Worm (Caenorhabditis elegans): Measurements from ENCODE around the gene R01H2.1.

The R01H2.1 gene

DNA sequence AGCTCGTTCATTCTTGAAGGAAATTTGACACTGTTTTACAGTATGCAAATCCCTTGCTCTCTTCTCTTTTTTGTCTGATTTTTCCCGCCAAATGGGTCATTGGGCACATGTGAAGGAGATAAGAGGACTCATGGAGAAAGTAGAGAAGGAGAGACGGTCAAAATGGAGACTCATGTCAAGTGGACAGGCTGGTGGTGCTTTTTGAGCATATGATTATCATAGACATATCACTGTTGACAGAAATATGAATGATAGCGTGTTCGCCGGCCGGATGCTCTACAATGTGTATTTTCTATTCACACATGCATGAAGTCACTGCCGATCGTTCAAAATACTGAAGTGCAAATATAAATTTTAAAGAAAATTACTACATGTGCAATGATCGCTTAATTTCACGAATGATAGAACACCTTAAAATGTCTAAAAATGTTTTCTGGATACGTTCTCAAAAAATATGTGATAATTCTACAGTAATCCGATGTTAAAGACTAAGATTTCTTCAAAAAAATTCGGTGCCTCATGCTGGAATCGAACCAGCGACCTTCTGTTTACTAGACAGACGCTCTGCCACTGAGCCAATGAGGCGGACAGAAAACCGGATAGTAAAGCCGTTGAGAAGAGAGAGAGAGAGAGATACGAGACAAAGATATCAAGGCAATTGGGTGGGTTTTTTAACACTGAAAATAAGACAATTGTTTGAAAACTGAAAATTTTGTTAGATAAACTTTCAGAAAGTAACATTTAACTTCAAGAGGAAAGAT is 32.5 kb upstream of the R01H2.1 start:
- TF ChIP-seq tbx-37 (GFP tag; conservative IDR thresholded peaks at IDR 0.05): 0 out of 2 replicates have a peak, but pooled peaks have one; percentile 41
- no peak for TF ChIP-seq ama-1 (optimal IDR thresholded peaks at IDR 0.05)
- peak; percentile 27 for TF ChIP-seq hmbx-1 (tag; optimal IDR thresholded peaks at IDR 0.05)
- TF ChIP-seq aly-1 (tag; optimal IDR thresholded peaks at IDR 0.05): peak; percentile 4
- TF ChIP-seq tra-4 (tag; optimal IDR thresholded peaks at IDR 0.05): no peak
- TF ChIP-seq sea-1 (GFP tag; conservative IDR thresholded peaks at IDR 0.05): peak; percentile 61; the same call in 1 of the 2 replicates
- peak; percentile 44 for TF ChIP-seq ceh-13 (GFP tag; optimal IDR thresholded peaks at IDR 0.05)
- TF ChIP-seq ceh-36 (tag; optimal IDR thresholded peaks at IDR 0.05): peak; percentile 62
- no peak for TF ChIP-seq B0310.2 (tag; optimal IDR thresholded peaks at IDR 0.05)
- TF ChIP-seq scrt-1 (GFP tag; IDR thresholded peaks at IDR 0.05): peak; percentile 50; the same call in 1 of the 2 replicates
- TF ChIP-seq flt-1 (GFP tag; IDR thresholded peaks at IDR 0.05): peak; percentile 71
- TF ChIP-seq tbx-11 (GFP tag; IDR thresholded peaks at IDR 0.05): peak; percentile 62
- TF ChIP-seq hnd-1 (tag; optimal IDR thresholded peaks at IDR 0.05): peak; percentile 43
- TF ChIP-seq pes-1 (GFP tag; IDR thresholded peaks at IDR 0.05): peak; percentile 85
- TF ChIP-seq ets-7 (tag; optimal IDR thresholded peaks at IDR 0.05): no peak
- peak; percentile 14 for TF ChIP-seq F13C5.2 (tag; optimal IDR thresholded peaks at IDR 0.05)
- TF ChIP-seq hmg-4 (GFP tag; optimal IDR thresholded peaks at IDR 0.05): peak; percentile 62

DNA sequence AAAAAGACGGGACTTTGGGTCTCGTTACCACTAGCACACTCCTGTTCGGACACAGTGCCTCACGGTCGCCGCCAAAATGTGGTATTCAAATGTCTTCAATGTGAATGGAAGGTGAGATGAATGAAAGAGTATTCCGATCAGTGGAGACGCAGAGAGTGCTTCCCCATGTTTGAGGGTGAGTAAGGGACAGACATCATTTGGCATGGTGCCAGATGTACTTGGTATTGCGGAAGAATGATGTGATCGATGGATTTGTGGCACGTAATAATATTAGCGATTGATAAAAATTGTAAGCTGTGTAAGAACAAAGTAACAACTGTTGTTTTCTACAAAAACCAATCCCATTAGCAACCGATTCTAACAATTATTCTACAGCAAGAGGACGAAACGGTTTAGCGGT is 30.6 kb upstream of the R01H2.1 start:
- TF ChIP-seq tbx-11 (GFP tag; IDR thresholded peaks at IDR 0.05) (no peak), tra-4 (tag; optimal IDR thresholded peaks at IDR 0.05) (no peak), tbx-37 (GFP tag; conservative IDR thresholded peaks at IDR 0.05) (no peak)

DNA sequence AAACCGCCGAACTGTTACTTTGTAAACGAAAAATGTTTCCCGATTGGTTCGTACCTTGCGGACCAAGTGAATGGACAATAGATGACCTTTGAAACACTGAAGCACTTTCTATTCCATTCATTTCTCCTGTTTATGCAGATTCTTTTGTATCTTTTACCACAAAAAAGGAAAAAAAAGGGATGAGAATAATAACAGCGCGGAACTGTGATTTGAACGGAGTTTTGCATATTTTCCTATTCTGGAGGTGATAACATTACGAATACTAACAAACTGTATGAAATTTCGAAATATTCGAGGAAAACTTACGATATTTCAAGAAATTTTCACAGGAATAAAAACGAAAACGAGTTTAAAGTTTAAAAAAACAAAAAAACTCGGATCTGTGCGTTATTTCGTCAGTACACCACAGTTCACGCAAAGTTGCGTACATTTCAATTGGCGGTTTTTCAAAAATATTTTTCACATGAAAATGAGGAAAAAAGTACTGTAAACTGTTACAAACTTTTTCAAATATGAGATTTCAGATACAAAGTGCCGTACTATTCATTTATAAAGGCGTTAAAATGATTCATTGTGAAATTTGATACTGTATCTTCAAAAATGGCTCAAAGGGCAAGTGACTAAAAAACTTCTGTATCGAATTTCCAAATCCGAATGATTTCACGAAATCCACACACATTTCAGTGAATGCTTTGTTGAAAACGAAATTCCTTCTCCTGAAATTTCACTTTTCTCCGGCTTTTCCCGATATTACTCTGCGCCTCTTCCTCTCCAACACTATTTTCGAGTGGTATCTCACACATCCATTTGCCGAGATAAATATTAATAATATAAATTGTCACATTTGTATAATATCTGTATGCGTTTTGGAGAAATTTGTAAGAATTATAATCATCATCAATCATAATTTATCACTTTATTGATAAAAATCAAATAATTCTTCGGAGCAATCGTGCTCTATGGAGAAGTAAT is 28.1 kb upstream of the R01H2.1 start:
- TF ChIP-seq ceh-36 (tag; optimal IDR thresholded peaks at IDR 0.05) (no peak), hmbx-1 (tag; optimal IDR thresholded peaks at IDR 0.05) (no peak), tra-4 (tag; optimal IDR thresholded peaks at IDR 0.05) (no peak), F13C5.2 (tag; optimal IDR thresholded peaks at IDR 0.05) (no peak), hnd-1 (tag; optimal IDR thresholded peaks at IDR 0.05) (no peak), ama-1 (optimal IDR thresholded peaks at IDR 0.05) (no peak), sea-1 (GFP tag; conservative IDR thresholded peaks at IDR 0.05) (no peak), hmg-4 (GFP tag; optimal IDR thresholded peaks at IDR 0.05) (no peak), B0310.2 (tag; optimal IDR thresholded peaks at IDR 0.05) (no peak), ceh-13 (GFP tag; optimal IDR thresholded peaks at IDR 0.05) (no peak), tbx-11 (GFP tag; IDR thresholded peaks at IDR 0.05) (no peak), ets-7 (tag; optimal IDR thresholded peaks at IDR 0.05) (no peak), flt-1 (GFP tag; IDR thresholded peaks at IDR 0.05) (no peak)

DNA sequence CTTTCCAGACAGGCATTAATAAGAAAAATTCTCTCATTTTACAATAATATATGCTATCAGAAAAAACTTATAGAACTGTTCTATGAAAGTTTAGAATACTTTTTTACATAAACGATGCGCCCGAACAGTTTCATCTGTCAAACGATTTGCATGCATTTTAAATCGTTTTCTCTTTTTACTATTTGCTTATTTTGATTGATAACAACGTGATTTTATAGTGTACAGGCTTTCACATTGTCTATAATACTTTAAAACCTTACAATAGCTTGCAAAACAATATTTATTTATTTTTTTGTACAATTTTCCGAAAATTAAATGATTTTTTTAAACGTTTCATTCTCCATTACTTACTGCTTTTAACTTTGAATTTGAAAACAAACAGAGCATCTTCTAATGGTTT is 17.0 kb upstream of the R01H2.1 start, which contains the start of gene R01H2.7:
Gene R01H2.7 (minus strand): TSS at position 101 of the 400 bp plus-strand sequence.
- no peak for TF ChIP-seq pes-1 (GFP tag; IDR thresholded peaks at IDR 0.05)
- no peak for TF ChIP-seq F13C5.2 (tag; optimal IDR thresholded peaks at IDR 0.05)
- TF ChIP-seq tbx-11 (GFP tag; IDR thresholded peaks at IDR 0.05): no peak
- no peak for TF ChIP-seq tra-4 (tag; optimal IDR thresholded peaks at IDR 0.05)
- no peak for TF ChIP-seq sea-1 (GFP tag; conservative IDR thresholded peaks at IDR 0.05)
- no peak for TF ChIP-seq ama-1 (optimal IDR thresholded peaks at IDR 0.05)
- TF ChIP-seq scrt-1 (GFP tag; IDR thresholded peaks at IDR 0.05): no peak
- TF ChIP-seq ceh-13 (GFP tag; optimal IDR thresholded peaks at IDR 0.05): no peak
- no peak for TF ChIP-seq tbx-37 (GFP tag; conservative IDR thresholded peaks at IDR 0.05)
- TF ChIP-seq flt-1 (GFP tag; IDR thresholded peaks at IDR 0.05): no peak
- TF ChIP-seq ceh-36 (tag; optimal IDR thresholded peaks at IDR 0.05): no peak
- no peak for TF ChIP-seq B0310.2 (tag; optimal IDR thresholded peaks at IDR 0.05)
- no peak for TF ChIP-seq hnd-1 (tag; optimal IDR thresholded peaks at IDR 0.05)
- no peak for TF ChIP-seq hmbx-1 (tag; optimal IDR thresholded peaks at IDR 0.05)
- no peak for TF ChIP-seq aly-1 (tag; optimal IDR thresholded peaks at IDR 0.05)
- no peak for TF ChIP-seq ets-7 (tag; optimal IDR thresholded peaks at IDR 0.05)

DNA sequence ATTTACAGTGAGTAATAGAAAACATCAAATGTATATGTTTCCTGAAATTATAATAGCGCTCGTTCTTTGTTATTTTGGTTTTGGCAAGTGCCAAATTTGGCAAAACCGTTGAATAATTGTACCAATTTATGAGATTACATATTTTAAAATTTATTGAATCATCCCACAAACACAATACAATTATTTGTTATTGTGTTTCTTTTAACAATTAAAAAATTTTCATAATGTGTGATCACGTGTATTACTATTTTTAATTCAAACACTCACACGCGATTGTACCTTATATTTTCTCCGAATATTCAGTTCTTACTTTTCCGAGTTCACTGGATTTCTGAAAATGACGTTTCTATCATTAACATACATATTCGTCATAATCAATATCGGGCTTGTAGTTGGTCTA is 6.4 kb upstream of the R01H2.1 start, which contains the start of gene R01H2.2:
Gene R01H2.2 (plus strand): TSS at position 301 of the 400 bp plus-strand sequence.
- TF ChIP-seq sea-1 (GFP tag; conservative IDR thresholded peaks at IDR 0.05) (no peak), hnd-1 (tag; optimal IDR thresholded peaks at IDR 0.05) (no peak), ceh-13 (GFP tag; optimal IDR thresholded peaks at IDR 0.05) (no peak), ama-1 (optimal IDR thresholded peaks at IDR 0.05) (no peak), tbx-11 (GFP tag; IDR thresholded peaks at IDR 0.05) (no peak), aly-1 (tag; optimal IDR thresholded peaks at IDR 0.05) (no peak), B0310.2 (tag; optimal IDR thresholded peaks at IDR 0.05) (no peak)

DNA sequence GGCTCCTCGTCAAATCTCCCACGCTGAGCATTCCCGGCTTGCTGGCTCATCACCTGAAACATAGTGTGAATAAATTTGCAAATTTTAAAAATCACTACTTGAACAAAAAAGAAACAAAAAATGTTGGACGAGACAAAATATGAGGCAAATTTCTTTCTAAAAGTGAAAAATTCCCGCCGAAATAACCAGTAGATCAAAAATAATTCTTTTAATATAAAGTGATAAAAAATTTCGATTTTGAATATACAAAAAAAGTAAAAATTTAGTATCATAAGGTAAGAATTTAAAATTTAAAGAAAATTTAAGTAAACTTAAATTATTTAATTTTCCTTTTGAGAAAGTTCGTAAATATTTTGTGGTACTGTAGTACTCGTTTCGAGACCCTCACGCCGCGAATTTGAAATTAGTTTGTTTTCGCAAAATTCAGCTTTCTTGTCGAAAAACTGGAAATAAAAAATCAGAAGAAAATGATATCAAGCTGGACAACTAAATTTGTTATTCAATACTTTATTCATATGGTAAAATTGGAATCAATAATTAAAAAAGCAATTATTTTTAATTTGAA is 2.1 kb upstream of the R01H2.1 start, which contains the start of gene egg-2:
Gene egg-2 (minus strand): TSS at position 53 of the 565 bp plus-strand sequence.
- TF ChIP-seq hmg-4 (GFP tag; optimal IDR thresholded peaks at IDR 0.05) (no peak), scrt-1 (GFP tag; IDR thresholded peaks at IDR 0.05) (no peak), aly-1 (tag; optimal IDR thresholded peaks at IDR 0.05) (no peak), ama-1 (optimal IDR thresholded peaks at IDR 0.05) (no peak), tbx-37 (GFP tag; conservative IDR thresholded peaks at IDR 0.05) (no peak), F13C5.2 (tag; optimal IDR thresholded peaks at IDR 0.05) (no peak)
